Fruit fly (Drosophila melanogaster) whole organism, wandering third instar larva: Measurements from ENCODE around the gene CG12017.

Experiments
- Abd-B ChIP-seq: fragments of >200 bp; optimal IDR thresholded peaks from 2 replicates; lab custom pipeline; 2017; ENCODE audit warnings: missing biosample characterization, missing genetic modification characterization
- CG32264 ChIP-seq: fragments of 200-800 bp; sonication (Bioruptor generic); optimal IDR thresholded peaks from 2 replicates; lab custom pipeline; 2016; ENCODE audit warnings: missing biosample characterization, missing genetic modification characterization
- CG9705 ChIP-seq: fragments of 200-800 bp; sonication (Bioruptor generic); optimal IDR thresholded peaks from 2 replicates; lab custom pipeline; 2018; ENCODE audit warnings: missing biosample characterization, mild to moderate bottlenecking, missing genetic modification characterization
- CrebA ChIP-seq: fragments of 200-800 bp; sonication (Bioruptor generic); optimal IDR thresholded peaks from 2 replicates; lab custom pipeline; 2016; ENCODE audit warnings: missing biosample characterization, mild to moderate bottlenecking, missing genetic modification characterization, borderline replicate concordance
- Dfd ChIP-seq: fragments of >200 bp; optimal IDR thresholded peaks from 2 replicates; lab custom pipeline; 2017; ENCODE audit warnings: missing biosample characterization, missing genetic modification characterization
- Dif ChIP-seq: fragments of 200-275, 200-300 bp; sonication (Bioruptor generic); optimal IDR thresholded peaks from 2 replicates; lab custom pipeline; 2018; ENCODE audit warnings: missing biosample characterization, missing genetic modification characterization; ENCODE audit not compliant: partially characterized antibody
- GATAd ChIP-seq: sonication (Bioruptor generic); optimal IDR thresholded peaks from 2 replicates; lab custom pipeline; 2016; ENCODE audit warnings: missing biosample characterization, missing genetic modification characterization
- HLH106 ChIP-seq: fragments of 200-800 bp; optimal IDR thresholded peaks from 3 replicates; lab custom pipeline; 2019; ENCODE audit warnings: missing biosample characterization, mild to moderate bottlenecking, missing genetic modification characterization, moderate library complexity
- Hnf4 ChIP-seq: fragments of 200-800 bp; sonication (Bioruptor generic); optimal IDR thresholded peaks from 2 replicates; lab custom pipeline; 2016; ENCODE audit warnings: missing biosample characterization, mild to moderate bottlenecking, missing genetic modification characterization
- Hr78 ChIP-seq: fragments of >200 bp; optimal IDR thresholded peaks from 2 replicates; lab custom pipeline; 2017; ENCODE audit warnings: missing biosample characterization, missing genetic modification characterization
- Hr83 ChIP-seq: fragments of 200-300 bp; sonication (Bioruptor generic); optimal IDR thresholded peaks from 2 replicates; lab custom pipeline; 2016; ENCODE audit warnings: missing biosample characterization, mild to moderate bottlenecking, missing genetic modification characterization, moderate library complexity; ENCODE audit not compliant: poor library complexity, severe bottlenecking
- Jra ChIP-seq: sonication (Bioruptor generic); optimal IDR thresholded peaks from 2 replicates; lab custom pipeline; 2016; ENCODE audit warnings: missing biosample characterization, missing genetic modification characterization
- Mio ChIP-seq: sonication (Bioruptor generic); optimal IDR thresholded peaks from 2 replicates; lab custom pipeline; 2016; ENCODE audit warnings: missing biosample characterization, missing genetic modification characterization
- Myc ChIP-seq: fragments of >200 bp; optimal IDR thresholded peaks from 2 replicates; lab custom pipeline; 2017
- N ChIP-seq: fragments of >200 bp; optimal IDR thresholded peaks from 2 replicates; lab custom pipeline; 2018; ENCODE audit warnings: missing biosample characterization, missing external identifiers, missing genetic modification characterization
- OdsH ChIP-seq: fragments of 200-800 bp; sonication (Bioruptor generic); optimal IDR thresholded peaks from 2 replicates; lab custom pipeline; 2016; ENCODE audit warnings: missing biosample characterization, mild to moderate bottlenecking, missing genetic modification characterization
- Rel ChIP-seq, 2 experiments: fragments of 200-800 bp; sonication (Bioruptor generic) in 1 of 2; optimal IDR thresholded peaks; 2 replicates in 1 of 2; 3 replicates in 1 of 2; lab custom pipeline; 2016 to 2019; ENCODE audit warnings: mild to moderate bottlenecking in 2 of 2, missing biosample characterization in 2 of 2, missing genetic modification characterization in 2 of 2, moderate library complexity in 1 of 2
- Sp1 ChIP-seq: fragments of 200-800 bp; sonication (Bioruptor generic); optimal IDR thresholded peaks from 3 replicates; lab custom pipeline; 2019; ENCODE audit warnings: missing biosample characterization, mild to moderate bottlenecking, missing genetic modification characterization, moderate library complexity
- Vsx2 ChIP-seq: fragments of 200-300, 225-300 bp; sonication (Bioruptor generic); optimal IDR thresholded peaks from 2 replicates; lab custom pipeline; 2018; ENCODE audit warnings: missing biosample characterization, missing genetic modification characterization; ENCODE audit not compliant: partially characterized antibody
- br ChIP-seq: fragments of 200-800 bp; sonication (Bioruptor generic); optimal IDR thresholded peaks from 2 replicates; lab custom pipeline; 2016; ENCODE audit warnings: missing biosample characterization, missing genetic modification characterization
- brk ChIP-seq: fragments of 200-800 bp; sonication (Bioruptor generic); optimal IDR thresholded peaks from 2 replicates; lab custom pipeline; 2016; ENCODE audit warnings: missing biosample characterization, mild to moderate bottlenecking, missing genetic modification characterization
- dl ChIP-seq, 2 experiments: fragments of 175-275, 200-275 bp in 1 of 2; fragments of 200-275 bp in 1 of 2; sonication (Bioruptor generic); optimal IDR thresholded peaks; lab custom pipeline; 2018; ENCODE audit warnings: mild to moderate bottlenecking in 2 of 2, missing biosample characterization in 2 of 2, missing genetic modification characterization in 2 of 2, moderate library complexity in 2 of 2; ENCODE audit not compliant: partially characterized antibody in 2 of 2, insufficient read depth in 1 of 2
- dmrt93B ChIP-seq: fragments of 200-800 bp; sonication (Bioruptor generic); optimal IDR thresholded peaks from 2 replicates; lab custom pipeline; 2018; ENCODE audit warnings: missing biosample characterization, mild to moderate bottlenecking, missing genetic modification characterization
- dsf ChIP-seq: sonication (Bioruptor generic); optimal IDR thresholded peaks from 2 replicates; lab custom pipeline; 2016; ENCODE audit warnings: missing biosample characterization, missing genetic modification characterization, borderline replicate concordance
- ey ChIP-seq: fragments of 200-800 bp; sonication (Bioruptor generic); optimal IDR thresholded peaks from 2 replicates; lab custom pipeline; 2016; ENCODE audit warnings: missing biosample characterization, missing genetic modification characterization
- foxo ChIP-seq, 2 experiments: fragments of 200-800 bp; sonication (Bioruptor generic); optimal IDR thresholded peaks; 2 replicates in 1 of 2; 3 replicates in 1 of 2; lab custom pipeline; 2016 to 2017; ENCODE audit warnings: missing biosample characterization in 2 of 2, missing genetic modification characterization in 2 of 2
- fru ChIP-seq: fragments of 200-800 bp; sonication (Bioruptor generic); optimal IDR thresholded peaks from 3 replicates; lab custom pipeline; 2016; ENCODE audit warnings: missing biosample characterization, mild to moderate bottlenecking, missing genetic modification characterization
- h ChIP-seq: fragments of 200-800 bp; sonication (Bioruptor generic); optimal IDR thresholded peaks from 3 replicates; lab custom pipeline; 2016; ENCODE audit warnings: missing biosample characterization, mild to moderate bottlenecking, missing genetic modification characterization
- jim ChIP-seq: fragments of 175-275, 200-325 bp; sonication (Bioruptor generic); optimal IDR thresholded peaks from 2 replicates; lab custom pipeline; 2016; ENCODE audit warnings: missing biosample characterization, mild to moderate bottlenecking, missing genetic modification characterization
- lola ChIP-seq: fragments of >200 bp; optimal IDR thresholded peaks from 2 replicates; lab custom pipeline; 2017; ENCODE audit warnings: missing biosample characterization, missing genetic modification characterization
- pan ChIP-seq: fragments of >200 bp; optimal IDR thresholded peaks from 2 replicates; lab custom pipeline; 2017
- psq ChIP-seq: fragments of 200-800 bp; sonication (Bioruptor generic); optimal IDR thresholded peaks from 3 replicates; lab custom pipeline; 2017; ENCODE audit warnings: missing biosample characterization, mild to moderate bottlenecking, missing genetic modification characterization, moderate library complexity
- rgr ChIP-seq: fragments of 200-800 bp; sonication (Bioruptor generic); optimal IDR thresholded peaks from 3 replicates; lab custom pipeline; 2016; ENCODE audit warnings: missing biosample characterization, mild to moderate bottlenecking, missing genetic modification characterization
- sage ChIP-seq: fragments of 200-800 bp; sonication (Bioruptor generic); optimal IDR thresholded peaks from 2 replicates; lab custom pipeline; 2016; ENCODE audit warnings: missing biosample characterization, mild to moderate bottlenecking, missing genetic modification characterization
- sv ChIP-seq: fragments of 200-800 bp; sonication (Bioruptor generic); optimal IDR thresholded peaks from 3 replicates; lab custom pipeline; 2016; ENCODE audit warnings: missing biosample characterization, missing genetic modification characterization
- tai ChIP-seq: sonication (Bioruptor generic); optimal IDR thresholded peaks from 2 replicates; lab custom pipeline; 2016; ENCODE audit warnings: missing biosample characterization, missing genetic modification characterization
- usp ChIP-seq: fragments of >200 bp; optimal IDR thresholded peaks from 2 replicates; lab custom pipeline; 2017; ENCODE audit warnings: missing biosample characterization, missing genetic modification characterization
- woc ChIP-seq: sonication (Bioruptor generic); optimal IDR thresholded peaks from 2 replicates; lab custom pipeline; 2016; ENCODE audit warnings: missing biosample characterization, mild to moderate bottlenecking, missing genetic modification characterization

CG12017 gene

dm6 chr3L:3328771-3329170 lies 48.7 kb downstream of the CG12017 start, which contains the start of gene Strip:
Gene Strip (minus strand): TSS chr3L:3328871.
- TF ChIP-seq HLH106, result no peak
- no peak for TF ChIP-seq psq
- TF ChIP-seq CrebA (GFP tag; lab: Kevin White, UChicago), result no peak
- no peak for TF ChIP-seq brk (GFP tag; lab: Kevin White, UChicago)
- no peak for TF ChIP-seq Sp1
- no peak for TF ChIP-seq rgr (GFP tag; lab: Kevin White, UChicago)
- no peak for TF ChIP-seq br (GFP tag; lab: Kevin White, UChicago)
- TF ChIP-seq Hr83 (GFP tag; lab: Kevin White, UChicago), result no peak
- no peak for TF ChIP-seq Hnf4
- no peak for TF ChIP-seq CG32264 (GFP tag; lab: Kevin White, UChicago)
- no peak for TF ChIP-seq CG9705
- TF ChIP-seq sv (GFP tag; lab: Kevin White, UChicago), result no peak
- no peak for TF ChIP-seq fru (GFP tag; lab: Kevin White, UChicago)
- TF ChIP-seq foxo (GFP tag; optimal IDR thresholded peaks at IDR 0.05; lab: Kevin White, UChicago), result no peak
- no peak for TF ChIP-seq Abd-B (GFP tag; lab: Kevin White, UChicago)
- TF ChIP-seq, all 38 proteins: peak for 0

- no peak for TF ChIP-seq ey
- no peak for TF ChIP-seq woc (GFP tag; lab: Kevin White, UChicago)
- TF ChIP-seq pan (lab: Kevin White, UChicago), result no peak
- TF ChIP-seq rgr (GFP tag; lab: Kevin White, UChicago), result no peak
- TF ChIP-seq GATAd (GFP tag; lab: Kevin White, UChicago), result no peak
- TF ChIP-seq Hnf4, result no peak
- TF ChIP-seq Abd-B (GFP tag; lab: Kevin White, UChicago), result no peak
- no peak for TF ChIP-seq foxo (GFP tag; optimal IDR thresholded peaks at IDR 0.05; lab: Kevin White, UChicago)
- TF ChIP-seq dl (GFP tag; optimal IDR thresholded peaks at IDR 0.05; lab: Kevin White, UChicago; ENCODE audit: insufficient read depth in 1 of 2, partially characterized antibody in 2 of 2), result no peak
- no peak for TF ChIP-seq br (GFP tag; lab: Kevin White, UChicago)
- no peak for TF ChIP-seq Myc
- no peak for TF ChIP-seq HLH106
- no peak for TF ChIP-seq dsf (GFP tag; lab: Kevin White, UChicago)
- TF ChIP-seq CrebA (GFP tag; lab: Kevin White, UChicago), result no peak
- no peak for TF ChIP-seq psq
- no peak for TF ChIP-seq Hr83 (GFP tag; lab: Kevin White, UChicago)
- no peak for TF ChIP-seq Sp1
- no peak for TF ChIP-seq usp (GFP tag; lab: Kevin White, UChicago)
Measured at dm6 chr3L:3329763-3330162, 49.7 kb downstream of the CG12017 start, which contains the start of gene CG14961. Gene CG14961 (plus strand): TSS chr3L:3330063.

dm6 chr3L:3334784-3335183 lies 54.7 kb downstream of the CG12017 start, which contains the start of gene CG14969:
Gene CG14969 (minus strand): TSS chr3L:3334978.
- no peak for TF ChIP-seq sv (GFP tag; lab: Kevin White, UChicago)
- no peak for TF ChIP-seq GATAd (GFP tag; lab: Kevin White, UChicago)
- no peak for TF ChIP-seq psq
- TF ChIP-seq OdsH (GFP tag; lab: Kevin White, UChicago), result no peak
- TF ChIP-seq dsf (GFP tag; lab: Kevin White, UChicago), result no peak
- TF ChIP-seq woc (GFP tag; lab: Kevin White, UChicago), result no peak
- TF ChIP-seq Hr78 (GFP tag; lab: Kevin White, UChicago), result no peak
- TF ChIP-seq br (GFP tag; lab: Kevin White, UChicago), result no peak
- no peak for TF ChIP-seq fru (GFP tag; lab: Kevin White, UChicago)
- no peak for TF ChIP-seq brk (GFP tag; lab: Kevin White, UChicago)
- TF ChIP-seq CG32264 (GFP tag; lab: Kevin White, UChicago), result no peak
- no peak for TF ChIP-seq h (GFP tag; lab: Kevin White, UChicago)
- TF ChIP-seq ey, result no peak
- TF ChIP-seq Dif, result peak; percentile 96
- TF ChIP-seq usp (GFP tag; lab: Kevin White, UChicago), result no peak
- TF ChIP-seq pan (lab: Kevin White, UChicago), result no peak
- no peak for TF ChIP-seq CrebA (GFP tag; lab: Kevin White, UChicago)
- no peak for TF ChIP-seq Mio (GFP tag; lab: Kevin White, UChicago)
- no peak for TF ChIP-seq sage (GFP tag; lab: Kevin White, UChicago)
- TF ChIP-seq Sp1, result no peak
- TF ChIP-seq Jra, result no peak
- TF ChIP-seq N (GFP tag; lab: Kevin White, UChicago), result no peak
- TF ChIP-seq Myc, result no peak
- no peak for TF ChIP-seq rgr (GFP tag; lab: Kevin White, UChicago)
- no peak for TF ChIP-seq dmrt93B (GFP tag; lab: Kevin White, UChicago)
- TF ChIP-seq jim (GFP tag; lab: Kevin White, UChicago), result no peak
- TF ChIP-seq Dfd (GFP tag; lab: Kevin White, UChicago), result no peak
- no peak for TF ChIP-seq Rel (GFP tag; optimal IDR thresholded peaks at IDR 0.05; lab: Kevin White, UChicago)
- no peak for TF ChIP-seq Rel (tag; optimal IDR thresholded peaks at IDR 0.05; lab: Kevin White, UChicago)
- no peak for TF ChIP-seq Abd-B (GFP tag; lab: Kevin White, UChicago)
- peak; percentile 99 for TF ChIP-seq Vsx2 (GFP tag; lab: Kevin White, UChicago)
- TF ChIP-seq tai, result no peak
- no peak for TF ChIP-seq HLH106
- no peak for TF ChIP-seq lola (GFP tag; lab: Kevin White, UChicago)
- TF ChIP-seq foxo (GFP tag; optimal IDR thresholded peaks at IDR 0.05; lab: Kevin White, UChicago), result peak in 1 of 2 experiments; percentile 32
- TF ChIP-seq dl (GFP tag; optimal IDR thresholded peaks at IDR 0.05; lab: Kevin White, UChicago; ENCODE audit: insufficient read depth in 1 of 2, partially characterized antibody in 2 of 2), result peak; percentile 57 to 68
- peak; percentile 3 for TF ChIP-seq Hr83 (GFP tag; lab: Kevin White, UChicago)
- TF ChIP-seq CG9705, result no peak
- TF ChIP-seq Hnf4, result no peak
